Worm (Caenorhabditis elegans): ENCODE results near the gene srd-64.

The srd-64 gene

DNA sequence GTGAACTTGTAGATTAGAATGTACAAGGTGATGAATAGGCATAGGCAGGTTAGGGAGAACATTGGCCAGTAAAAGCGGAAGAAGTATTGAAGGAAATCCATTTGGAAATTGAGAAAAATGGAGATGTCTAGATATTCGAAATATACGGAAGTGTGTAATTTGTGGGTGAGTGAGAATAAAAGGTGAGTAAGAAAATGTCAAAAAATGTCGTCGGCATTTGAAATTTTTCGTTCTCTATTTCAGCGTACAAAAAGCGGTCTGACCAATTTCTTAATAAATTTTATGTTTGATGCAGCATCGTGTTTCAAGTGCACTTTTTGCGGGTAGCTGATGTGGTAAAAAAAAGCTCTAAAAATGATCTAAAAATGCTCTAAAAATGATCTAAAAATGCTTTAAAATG lies at the start of gene srd-64:
Gene srd-64 (minus strand): TSS at position 101 of the 400 bp plus-strand sequence.
- TF ChIP-seq ceh-83 (GFP tag; optimal IDR thresholded peaks at IDR 0.05) (no peak), bed-3 (GFP tag; optimal IDR thresholded peaks at IDR 0.05) (no peak), zip-8 (tag; optimal IDR thresholded peaks at IDR 0.05) (no peak), nhr-12 (tag; optimal IDR thresholded peaks at IDR 0.05) (no peak), cnd-1 (tag; optimal IDR thresholded peaks at IDR 0.05) (no peak), elt-3 (tag; optimal IDR thresholded peaks at IDR 0.05) (no peak), sptf-1 (tag; optimal IDR thresholded peaks at IDR 0.05) (no peak), ceh-39 (tag; optimal IDR thresholded peaks at IDR 0.05) (no peak), unc-120 (tag; optimal IDR thresholded peaks at IDR 0.05; ENCODE audit: poor library complexity, severe bottlenecking) (no peak), unc-62 (GFP tag; optimal IDR thresholded peaks at IDR 0.05) (no peak), lin-32 (GFP tag; optimal IDR thresholded peaks at IDR 0.05) (no peak)

DNA sequence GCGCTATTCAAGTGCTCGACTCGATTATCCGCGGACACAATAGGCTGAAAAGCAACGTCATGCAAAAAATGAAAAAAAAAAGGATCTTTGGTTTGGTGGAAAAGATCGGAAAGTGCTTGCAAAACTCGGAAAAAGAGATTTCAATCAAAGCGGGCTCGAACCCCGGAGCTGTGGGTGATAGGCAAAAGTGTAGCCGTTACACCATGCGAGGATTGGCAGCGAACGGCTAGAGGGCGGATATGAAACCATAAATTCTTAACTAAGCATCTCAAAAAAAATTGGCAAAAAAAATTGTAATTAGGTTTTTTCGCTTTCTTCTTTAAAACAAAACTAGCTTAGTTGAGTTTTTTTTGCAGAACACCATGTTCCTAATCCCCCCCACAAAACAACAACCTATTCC lies 49.6 kb upstream of the srd-64 start:
- TF ChIP-seq sem-2 (GFP tag; optimal IDR thresholded peaks at IDR 0.05) (no peak), sptf-1 (tag; optimal IDR thresholded peaks at IDR 0.05) (no peak), nhr-2 (tag; optimal IDR thresholded peaks at IDR 0.05) (no peak), mls-2 (tag; optimal IDR thresholded peaks at IDR 0.05) (no peak), elt-3 (tag; optimal IDR thresholded peaks at IDR 0.05) (no peak), cnd-1 (tag; optimal IDR thresholded peaks at IDR 0.05) (no peak), ceh-43 (GFP tag; optimal IDR thresholded peaks at IDR 0.05) (no peak), M03D4.4 (tag; optimal IDR thresholded peaks at IDR 0.05) (no peak), snpc-4 (tag; optimal IDR thresholded peaks at IDR 0.05) (no peak), lsy-2 (tag; optimal IDR thresholded peaks at IDR 0.05) (no peak), zip-8 (tag; optimal IDR thresholded peaks at IDR 0.05) (no peak), ham-2 (GFP tag; optimal IDR thresholded peaks at IDR 0.05) (no peak), ceh-83 (GFP tag; optimal IDR thresholded peaks at IDR 0.05) (no peak), ztf-11 (tag; optimal IDR thresholded peaks at IDR 0.05) (no peak), lin-32 (GFP tag; optimal IDR thresholded peaks at IDR 0.05) (no peak), drap-1 (GFP tag; optimal IDR thresholded peaks at IDR 0.05) (no peak), flh-1 (GFP tag; optimal IDR thresholded peaks at IDR 0.05) (no peak), pha-4 (tag; optimal IDR thresholded peaks at IDR 0.05) (no peak)

DNA sequence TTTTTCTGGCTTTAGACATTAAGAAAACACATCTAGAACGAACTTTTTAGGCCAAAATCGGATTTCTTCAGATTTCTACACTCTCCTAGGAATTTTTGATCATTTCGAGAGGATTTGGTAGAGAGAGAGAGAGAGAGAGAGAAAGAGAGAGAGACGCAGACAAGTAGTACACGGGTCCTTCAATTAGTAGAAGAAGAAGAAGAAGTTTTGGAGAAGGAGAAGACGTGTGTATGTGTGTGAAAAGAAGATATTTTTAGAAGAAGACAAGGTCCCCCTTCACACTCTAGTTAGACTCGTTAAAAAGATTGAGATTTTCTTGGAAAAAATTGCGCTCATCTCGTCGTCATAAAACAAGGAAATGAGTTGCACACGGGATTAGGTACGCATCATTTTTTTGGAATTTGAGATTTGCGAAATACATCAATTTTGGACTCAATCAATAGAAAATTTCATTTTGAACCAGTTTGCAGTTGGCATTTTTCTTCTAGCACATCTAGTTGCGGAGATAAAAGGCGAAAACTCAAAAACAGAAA lies 48.6 kb upstream of the srd-64 start:
- TF ChIP-seq ceh-39 (tag; optimal IDR thresholded peaks at IDR 0.05) (no peak), mep-1 (tag; optimal IDR thresholded peaks at IDR 0.05) (no peak), ces-1 (GFP tag; optimal IDR thresholded peaks at IDR 0.05) (peak; percentile 77)

DNA sequence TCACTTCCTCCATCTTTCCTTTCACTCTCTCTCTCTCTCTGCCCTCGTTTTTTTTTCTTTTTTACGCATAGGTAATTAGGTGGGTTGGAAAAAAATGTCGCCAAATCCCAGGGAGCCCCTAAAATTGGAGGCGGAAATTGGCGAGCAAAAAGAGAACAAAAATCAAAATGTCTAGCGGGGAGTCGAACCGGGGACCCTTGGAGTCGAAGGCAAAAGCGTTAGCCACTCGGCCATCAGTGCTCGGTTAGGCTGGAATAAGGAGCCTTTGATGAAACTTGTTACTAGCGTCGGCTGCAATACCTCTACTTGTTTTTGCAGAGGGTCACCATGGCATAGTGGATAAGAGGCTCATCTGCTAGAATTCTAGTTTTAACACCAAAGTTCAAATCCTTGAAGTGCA lies 48.2 kb upstream of the srd-64 start:
- TF ChIP-seq ceh-39 (tag; optimal IDR thresholded peaks at IDR 0.05) (no peak), ceh-43 (GFP tag; optimal IDR thresholded peaks at IDR 0.05) (no peak), sem-2 (GFP tag; optimal IDR thresholded peaks at IDR 0.05) (no peak), nhr-76 (tag; optimal IDR thresholded peaks at IDR 0.05) (no peak)

DNA sequence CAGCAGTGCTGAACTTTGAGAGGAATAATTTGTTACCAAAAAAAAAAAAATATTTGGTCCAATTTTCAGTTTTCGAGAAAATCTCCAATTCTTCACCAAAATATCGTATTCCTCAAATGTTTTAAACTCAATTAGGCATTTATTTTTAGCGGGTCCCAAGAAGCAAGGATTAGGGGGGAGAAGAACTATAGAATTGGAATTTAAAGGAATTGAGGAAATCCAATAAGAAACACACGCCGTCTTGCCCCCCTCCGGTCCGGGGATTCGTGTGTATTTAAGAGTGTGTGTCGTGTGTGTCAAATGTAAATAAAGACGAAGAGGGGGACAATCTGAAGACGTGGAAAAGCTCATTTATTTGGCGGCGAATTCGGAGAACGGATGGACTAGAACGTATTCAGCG lies 38.5 kb upstream of the srd-64 start:
- TF ChIP-seq flh-1 (GFP tag; optimal IDR thresholded peaks at IDR 0.05) (no peak), ces-1 (GFP tag; optimal IDR thresholded peaks at IDR 0.05) (peak; percentile 86)

DNA sequence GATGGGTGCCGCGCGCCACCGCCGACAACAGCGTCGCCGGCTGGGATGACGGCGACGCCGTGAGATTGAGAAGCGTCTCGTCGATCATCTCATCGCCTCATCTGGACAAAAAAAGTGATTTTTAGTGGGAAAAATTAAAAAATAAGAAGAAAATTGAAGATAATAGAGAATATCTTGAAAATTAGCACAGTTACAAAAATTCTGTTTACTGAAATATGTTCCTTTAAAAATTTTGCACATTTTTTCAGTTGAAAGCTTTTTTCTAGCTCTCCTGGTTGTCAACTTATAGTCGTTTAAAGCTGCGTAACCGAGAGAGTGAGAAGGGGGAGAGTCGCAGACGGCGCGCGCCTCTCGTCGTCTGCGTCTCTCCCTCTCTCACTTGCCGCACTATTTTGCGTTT lies 38.1 kb upstream of the srd-64 start, which contains the start of gene ser-4:
Gene ser-4 (minus strand): TSS at position 101 of the 400 bp plus-strand sequence.
- TF ChIP-seq nhr-2 (tag; optimal IDR thresholded peaks at IDR 0.05) (no peak), drap-1 (GFP tag; optimal IDR thresholded peaks at IDR 0.05) (no peak), nhr-12 (tag; optimal IDR thresholded peaks at IDR 0.05) (no peak), bed-3 (GFP tag; optimal IDR thresholded peaks at IDR 0.05) (no peak), lsy-2 (tag; optimal IDR thresholded peaks at IDR 0.05) (no peak), ham-2 (GFP tag; optimal IDR thresholded peaks at IDR 0.05) (no peak), sptf-1 (tag; optimal IDR thresholded peaks at IDR 0.05) (no peak), cnd-1 (tag; optimal IDR thresholded peaks at IDR 0.05) (no peak), tbx-8 (GFP tag; optimal IDR thresholded peaks at IDR 0.05) (no peak), mep-1 (tag; optimal IDR thresholded peaks at IDR 0.05) (no peak)

DNA sequence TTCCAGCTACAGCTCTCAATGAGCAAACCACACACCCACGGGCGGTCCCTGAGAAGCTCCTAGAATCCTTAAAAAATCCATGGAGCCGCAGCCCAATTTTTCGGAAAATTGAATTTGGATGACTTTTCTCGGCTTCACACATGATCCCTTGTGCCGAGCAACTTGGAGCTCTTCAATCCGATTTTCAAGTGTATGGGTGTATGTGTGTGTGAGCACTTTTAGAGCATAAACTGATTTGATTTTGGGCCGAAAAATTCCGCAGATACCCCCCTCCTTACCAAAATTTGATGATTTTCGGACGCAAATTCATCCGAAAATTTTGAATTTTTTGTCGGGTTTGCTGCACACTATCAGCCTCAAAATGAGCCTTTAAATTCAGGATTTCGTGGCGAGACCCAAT lies 36.9 kb upstream of the srd-64 start:
- TF ChIP-seq cnd-1 (tag; optimal IDR thresholded peaks at IDR 0.05), result no peak
- TF ChIP-seq ham-2 (GFP tag; optimal IDR thresholded peaks at IDR 0.05), result no peak
- no peak for TF ChIP-seq tbx-8 (GFP tag; optimal IDR thresholded peaks at IDR 0.05)
- no peak for TF ChIP-seq unc-39 (tag; optimal IDR thresholded peaks at IDR 0.05)
- TF ChIP-seq ces-1 (GFP tag; optimal IDR thresholded peaks at IDR 0.05), result peak; percentile 46

All from whole organism, mixed stage, embryonic.